Fruit fly (Drosophila melanogaster) whole organism, embryonic: ENCODE results near the gene CG2059.
A peak's percentile ranks its signal among the peaks of the same experiment; 100 is the strongest.

Source experiments
- CG10462 ChIP-seq: fragments of 200-800 bp; sonication (Bioruptor generic); optimal IDR thresholded peaks from 2 replicates; lab custom pipeline; 2016; ENCODE audit warnings: missing biosample characterization, missing genetic modification characterization
- CG10959 ChIP-seq: fragments of 200-800 bp; sonication (Bioruptor generic); IDR thresholded peaks from 2 replicates; pipeline ENCODE4 v1.3.6; 2022; ENCODE audit warnings: missing biosample characterization, missing genetic modification characterization
- CG12155 ChIP-seq: fragments of 200-800 bp; sonication (Bioruptor generic); optimal IDR thresholded peaks from 3 replicates; lab custom pipeline; 2016; ENCODE audit warnings: missing biosample characterization, missing genetic modification characterization
- CG14710 ChIP-seq: fragments of 200-800 bp; sonication (Bioruptor generic); optimal IDR thresholded peaks from 3 replicates; lab custom pipeline; 2019; ENCODE audit warnings: missing biosample characterization, mild to moderate bottlenecking, missing genetic modification characterization, moderate library complexity
- CG16863 ChIP-seq: fragments of 200-800 bp; sonication (Bioruptor generic); optimal IDR thresholded peaks from 3 replicates; lab custom pipeline; 2016; ENCODE audit warnings: missing biosample characterization, missing genetic modification characterization
- CG18619 ChIP-seq: fragments of 200-800 bp; sonication (Bioruptor generic); optimal IDR thresholded peaks from 3 replicates; lab custom pipeline; 2017; ENCODE audit warnings: missing biosample characterization, mild to moderate bottlenecking, missing genetic modification characterization
- CG2116 ChIP-seq: fragments of 200-800 bp; sonication (Bioruptor generic); optimal IDR thresholded peaks from 3 replicates; lab custom pipeline; 2018; ENCODE audit warnings: missing biosample characterization, mild to moderate bottlenecking, missing genetic modification characterization
- CG31365 ChIP-seq: fragments of 200-800 bp; sonication (Bioruptor generic); optimal IDR thresholded peaks from 2 replicates; lab custom pipeline; 2018; ENCODE audit warnings: missing biosample characterization, mild to moderate bottlenecking, missing genetic modification characterization
- CG3163 ChIP-seq: fragments of 200-800 bp; sonication (Bioruptor generic); optimal IDR thresholded peaks from 3 replicates; lab custom pipeline; 2016; ENCODE audit warnings: missing biosample characterization, missing genetic modification characterization
- CG34224 ChIP-seq: fragments of 200-800 bp; sonication (Bioruptor generic); IDR thresholded peaks from 3 replicates; pipeline ENCODE4 v1.3.6; 2022; ENCODE audit warnings: missing biosample characterization, missing genetic modification characterization; ENCODE audit not compliant: partially characterized antibody
- CG4360 ChIP-seq: fragments of 200-800 bp; sonication (Bioruptor generic); IDR thresholded peaks from 2 replicates; pipeline ENCODE4 v1.3.6; 2022; ENCODE audit warnings: missing biosample characterization, missing genetic modification characterization
- CG4820 ChIP-seq: fragments of 200-800 bp; sonication (Bioruptor generic); optimal IDR thresholded peaks from 3 replicates; lab custom pipeline; 2016; ENCODE audit warnings: missing biosample characterization, missing genetic modification characterization
- CG7357 ChIP-seq: fragments of 200-800 bp; sonication (Bioruptor generic); IDR thresholded peaks from 3 replicates; pipeline ENCODE4 v1.3.6; 2022; ENCODE audit warnings: missing biosample characterization, missing genetic modification characterization
- CG8281 ChIP-seq: fragments of 200-800 bp; sonication (Bioruptor generic); optimal IDR thresholded peaks from 2 replicates; lab custom pipeline; 2018; ENCODE audit warnings: missing biosample characterization, mild to moderate bottlenecking, missing genetic modification characterization, moderate library complexity
- CG9817 ChIP-seq: fragments of 200-800 bp; sonication (Bioruptor generic); optimal IDR thresholded peaks from 2 replicates; lab custom pipeline; 2018; ENCODE audit warnings: missing biosample characterization, mild to moderate bottlenecking, missing genetic modification characterization, moderate library complexity
- CG9876 ChIP-seq: fragments of 200-800 bp; sonication (Bioruptor generic); optimal IDR thresholded peaks from 2 replicates; lab custom pipeline; 2016; ENCODE audit warnings: missing biosample characterization, missing genetic modification characterization
- Chrac-16 ChIP-seq: fragments of 200-800 bp; sonication (Bioruptor generic); optimal IDR thresholded peaks from 3 replicates; lab custom pipeline; 2016; ENCODE audit warnings: missing biosample characterization, missing genetic modification characterization
- CoRest ChIP-seq: fragments of 200-800 bp; sonication (Bioruptor generic); optimal IDR thresholded peaks from 3 replicates; lab custom pipeline; 2018; ENCODE audit warnings: missing biosample characterization, mild to moderate bottlenecking, missing genetic modification characterization, moderate library complexity
- E2f1 ChIP-seq: fragments of 200-800 bp; sonication (Bioruptor generic); IDR thresholded peaks from 2 replicates; pipeline ENCODE4 v1.3.6; 2022; ENCODE audit warnings: missing biosample characterization, missing genetic modification characterization
- Ets65A ChIP-seq: fragments of 200-800 bp; sonication (Bioruptor generic); peaks from one replicate; lab custom pipeline; 2016; ENCODE audit warnings: missing biosample characterization, missing genetic modification characterization
- Ets97D ChIP-seq: fragments of 200-800 bp; sonication (Bioruptor generic); optimal IDR thresholded peaks from 3 replicates; lab custom pipeline; 2016; ENCODE audit warnings: missing biosample characterization, missing genetic modification characterization
- Gsc ChIP-seq: fragments of 200-800 bp; sonication (Bioruptor generic); IDR thresholded peaks from 2 replicates; pipeline ENCODE4 v1.3.6; 2022; ENCODE audit warnings: missing biosample characterization, missing genetic modification characterization
- HLH3B ChIP-seq: fragments of 200-800 bp; sonication (Bioruptor generic); IDR thresholded peaks from 2 replicates; pipeline ENCODE4 v1.3.6; 2022; ENCODE audit warnings: missing biosample characterization, missing genetic modification characterization
- HLHmδ ChIP-seq: fragments of 200-800 bp; sonication (Bioruptor generic); optimal IDR thresholded peaks from 2 replicates; lab custom pipeline; 2018; ENCODE audit warnings: missing biosample characterization, mild to moderate bottlenecking, missing genetic modification characterization, moderate library complexity
- MTF-1 ChIP-seq: fragments of 200-800 bp; sonication (Bioruptor generic); optimal IDR thresholded peaks from 2 replicates; lab custom pipeline; 2018; ENCODE audit warnings: missing biosample characterization, mild to moderate bottlenecking, missing genetic modification characterization, borderline replicate concordance
- NC2α ChIP-seq: fragments of 200-800 bp; sonication (Bioruptor generic); optimal IDR thresholded peaks from 2 replicates; lab custom pipeline; 2016; ENCODE audit warnings: missing biosample characterization, missing genetic modification characterization
- Nf-YC ChIP-seq: fragments of 200-800 bp; optimal IDR thresholded peaks from 3 replicates; lab custom pipeline; 2019; ENCODE audit warnings: missing biosample characterization, mild to moderate bottlenecking, missing genetic modification characterization, moderate library complexity
- Oaz ChIP-seq: fragments of 200-800 bp; sonication (Bioruptor generic); IDR thresholded peaks from 2 replicates; pipeline ENCODE4 v1.3.6; 2022; ENCODE audit warnings: missing biosample characterization, missing genetic modification characterization
- Oli ChIP-seq: fragments of 200-800 bp; sonication (Bioruptor generic); optimal IDR thresholded peaks from 2 replicates; lab custom pipeline; 2018; ENCODE audit warnings: missing biosample characterization, mild to moderate bottlenecking, missing genetic modification characterization, moderate library complexity
- abd-A ChIP-seq: fragments of 200-800 bp; sonication (Bioruptor generic); optimal IDR thresholded peaks from 3 replicates; lab custom pipeline; 2019; ENCODE audit warnings: missing biosample characterization, mild to moderate bottlenecking, missing genetic modification characterization, moderate library complexity
- br ChIP-seq: fragments of >200 bp; optimal IDR thresholded peaks from 2 replicates; lab custom pipeline; 2017
- chinmo ChIP-seq: fragments of 200-800 bp; sonication (Bioruptor generic); IDR thresholded peaks from 4 replicates; pipeline ENCODE4 v1.3.6; 2022; ENCODE audit warnings: missing biosample characterization, missing genetic modification characterization; ENCODE audit not compliant: partially characterized antibody
- fru ChIP-seq: fragments of >200 bp; optimal IDR thresholded peaks from 2 replicates; lab custom pipeline; 2017
- grau ChIP-seq: fragments of 200-800 bp; optimal IDR thresholded peaks from 3 replicates; lab custom pipeline; 2019; ENCODE audit warnings: missing biosample characterization, mild to moderate bottlenecking, missing genetic modification characterization, moderate library complexity
- h ChIP-seq: fragments of >200 bp; optimal IDR thresholded peaks from 2 replicates; lab custom pipeline; 2017
- insv ChIP-seq, 2 experiments: fragments of 200-800 bp; sonication (Bioruptor generic); optimal IDR thresholded peaks; 3 replicates each; lab custom pipeline; 2016 to 2018; ENCODE audit warnings: missing biosample characterization in 2 of 2, missing genetic modification characterization in 2 of 2
- jing ChIP-seq: fragments of 200-800 bp; sonication (Bioruptor generic); optimal IDR thresholded peaks from 2 replicates; lab custom pipeline; 2018; ENCODE audit warnings: missing biosample characterization, mild to moderate bottlenecking, missing genetic modification characterization
- lab ChIP-seq: fragments of 200-800 bp; sonication (Bioruptor generic); optimal IDR thresholded peaks from 3 replicates; lab custom pipeline; 2017; ENCODE audit warnings: missing biosample characterization, missing genetic modification characterization, mild to moderate bottlenecking, moderate library complexity, missing genetic modification reagents
- phol ChIP-seq: fragments of 200-800 bp; sonication (Bioruptor generic); optimal IDR thresholded peaks from 3 replicates; lab custom pipeline; 2018; ENCODE audit warnings: missing biosample characterization, mild to moderate bottlenecking, missing genetic modification characterization, moderate library complexity
- prd ChIP-seq, 3 experiments: fragments of >200 bp in 2 of 3; fragments of 200-800 bp in 1 of 3; sonication (Bioruptor generic) in 1 of 3; optimal IDR thresholded peaks in 2 of 3; IDR thresholded peaks in 1 of 3; 2 replicates in 2 of 3; 3 replicates in 1 of 3; pipeline versions ENCODE4 v1.3.6 to Lab custom; 2017 to 2022; ENCODE audit warnings: missing biosample characterization in 1 of 3, missing genetic modification characterization in 1 of 3
- pros ChIP-seq: fragments of 200-800 bp; sonication (Bioruptor generic); optimal IDR thresholded peaks from 3 replicates; lab custom pipeline; 2019; ENCODE audit warnings: missing biosample characterization, mild to moderate bottlenecking, missing genetic modification characterization, moderate library complexity
- seq ChIP-seq: fragments of 200-800 bp; sonication (Bioruptor generic); IDR thresholded peaks from 2 replicates; pipeline ENCODE4 v1.3.6; 2022; ENCODE audit warnings: missing biosample characterization, missing genetic modification characterization
- slbo ChIP-seq: fragments of 200-800 bp; sonication (Bioruptor generic); IDR thresholded peaks from 2 replicates; pipeline ENCODE4 v1.3.6; 2022; ENCODE audit warnings: missing biosample characterization, missing genetic modification characterization
- twi ChIP-seq: fragments of 200-800 bp; optimal IDR thresholded peaks from 2 replicates; lab custom pipeline; 2019; ENCODE audit warnings: missing biosample characterization, mild to moderate bottlenecking, missing genetic modification characterization, moderate library complexity
- tx ChIP-seq: fragments of 200-800 bp; sonication (Bioruptor generic); optimal IDR thresholded peaks from 2 replicates; lab custom pipeline; 2016; ENCODE audit warnings: missing biosample characterization, missing genetic modification characterization
- unc-4 ChIP-seq: fragments of 200-800 bp; sonication (Bioruptor generic); IDR thresholded peaks from 2 replicates; pipeline ENCODE4 v1.3.6; 2022; ENCODE audit warnings: missing biosample characterization, missing genetic modification characterization; ENCODE audit not compliant: partially characterized antibody
- vfl ChIP-seq: fragments of 200-800 bp; sonication (Bioruptor generic); optimal IDR thresholded peaks from 2 replicates; lab custom pipeline; 2016; ENCODE audit warnings: missing biosample characterization, missing genetic modification characterization
- wek ChIP-seq: fragments of 200-800 bp; sonication (Bioruptor generic); optimal IDR thresholded peaks from 3 replicates; lab custom pipeline; 2018; ENCODE audit warnings: missing biosample characterization, mild to moderate bottlenecking, missing genetic modification characterization, moderate library complexity
- zen2 ChIP-seq: fragments of 200-800 bp; sonication (Bioruptor generic); IDR thresholded peaks from 3 replicates; pipeline ENCODE4 v1.3.6; 2022; ENCODE audit warnings: missing biosample characterization, missing genetic modification characterization; ENCODE audit not compliant: partially characterized antibody

The CG2059 gene

DNA sequence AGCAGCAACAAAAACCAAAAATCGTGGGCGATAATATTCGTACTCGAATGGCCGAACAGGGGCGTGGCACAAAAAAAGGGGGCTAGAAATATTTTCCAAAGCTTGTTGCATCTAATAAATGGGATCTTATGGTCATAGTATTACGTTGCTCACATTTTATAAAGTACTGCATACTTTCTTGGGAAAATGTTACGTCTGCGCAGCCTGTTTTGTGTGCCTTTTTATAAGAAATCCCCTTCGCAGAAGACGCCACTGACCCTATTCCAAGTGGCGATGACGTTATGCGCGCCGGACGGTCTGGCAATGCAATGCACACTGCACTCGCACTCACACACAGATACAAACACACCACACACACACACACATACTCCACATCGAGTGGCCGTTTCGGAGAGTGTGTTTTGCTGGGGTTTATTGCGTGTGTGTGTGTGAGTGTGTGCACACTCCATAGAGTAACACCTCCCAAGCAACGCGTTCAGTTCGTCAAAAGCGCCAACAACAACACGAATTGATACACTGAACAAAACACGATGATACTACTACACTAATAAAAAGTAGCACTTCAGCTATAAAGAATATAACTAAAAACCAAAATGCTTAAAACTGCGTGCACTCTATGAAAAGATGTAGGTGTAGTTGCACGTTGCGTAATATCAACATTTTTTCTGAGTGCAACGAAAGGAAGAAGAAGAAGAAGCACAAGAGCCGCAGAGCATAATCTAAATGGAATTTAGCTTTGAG, 7.1 kb downstream of the CG2059 start (continued):
- TF ChIP-seq CG8281 (tag; lab: Kevin White, UChicago) (peak; percentile 68), Gsc (GFP tag; lab: Robert Waterston, UW) (peak; percentile 85), lab (GFP tag; lab: Kevin White, UChicago) (peak; percentile 56), abd-A (tag; lab: Kevin White, UChicago) (no peak), vfl (GFP tag; lab: Kevin White, UChicago) (no peak), CG34224 (GFP tag; lab: Robert Waterston, UW) (no peak), CG2116 (GFP tag; lab: Kevin White, UChicago) (peak; percentile 31), CG16863 (GFP tag; lab: Kevin White, UChicago) (peak; percentile 78), seq (GFP tag; lab: Robert Waterston, UW) (peak; percentile 43; the same call in 1 of the 2 replicates), prd (optimal IDR thresholded peaks at IDR 0.05; lab: Kevin White, UChicago) (no peak), prd (GFP tag; IDR thresholded peaks at IDR 0.05; lab: Robert Waterston, UW) (peak; percentile 93), Oli (tag; lab: Kevin White, UChicago) (peak; percentile 83), CG10959 (GFP tag; lab: Robert Waterston, UW) (peak; percentile 85), CG12155 (GFP tag; lab: Kevin White, UChicago) (peak; percentile 34), insv (GFP tag; optimal IDR thresholded peaks at IDR 0.05; lab: Kevin White, UChicago) (peak in 1 of 2 experiments; percentile 8), grau (tag; lab: Kevin White, UChicago) (peak; percentile 70), jing (GFP tag; lab: Kevin White, UChicago) (peak; percentile 89), wek (GFP tag; lab: Kevin White, UChicago) (peak; percentile 66), HLH3B (GFP tag; lab: Robert Waterston, UW) (peak; percentile 89), Nf-YC (tag; lab: Kevin White, UChicago) (peak; percentile 32), Oaz (GFP tag; lab: Robert Waterston, UW) (peak; percentile 39), Ets65A (peak; percentile 98), HLHmδ (GFP tag; lab: Kevin White, UChicago) (no peak), pros (GFP tag; lab: Kevin White, UChicago) (peak; percentile 47), CG9817 (tag; lab: Kevin White, UChicago) (peak; percentile 69), CG9876 (GFP tag; lab: Kevin White, UChicago) (peak; percentile 79), CG18619 (GFP tag; lab: Kevin White, UChicago) (peak; percentile 48), CG4360 (GFP tag; lab: Robert Waterston, UW) (peak; percentile 75), E2f1 (GFP tag; lab: Robert Waterston, UW) (peak; percentile 79), chinmo (GFP tag; lab: Robert Waterston, UW) (no peak), h (no peak), tx (peak; percentile 61), Ets97D (GFP tag; lab: Kevin White, UChicago) (peak; percentile 33), CG14710 (tag; lab: Kevin White, UChicago) (peak; percentile 87), CG31365 (tag; lab: Kevin White, UChicago) (peak; percentile 48), Chrac-16 (peak; percentile 80), CG7357 (GFP tag; lab: Robert Waterston, UW) (peak; percentile 72), CG10462 (GFP tag; lab: Kevin White, UChicago) (peak; percentile 79), phol (tag; lab: Kevin White, UChicago) (peak; percentile 88), unc-4 (no peak), CG3163 (GFP tag; lab: Kevin White, UChicago) (peak; percentile 36), NC2α (GFP tag; lab: Kevin White, UChicago) (peak; percentile 73), MTF-1 (GFP tag; lab: Kevin White, UChicago) (peak; percentile 79), slbo (GFP tag; lab: Robert Waterston, UW) (peak; percentile 49), zen2 (GFP tag; lab: Robert Waterston, UW) (no peak), twi (peak; percentile 70), CG4820 (peak; percentile 84), br (lab: Kevin White, UChicago) (no peak), fru (lab: Kevin White, UChicago) (no peak), CoRest (peak; percentile 83)
